Worm (Caenorhabditis elegans) whole organism, midembryonic: ENCODE data around the gene plep-1.

Source experiments
- T22C8.4 ChIP-seq: fragments of 200-800 bp; sonication (Bioruptor generic); IDR thresholded peaks from 2 replicates; pipeline ENCODE4 v1.3.6; 2022; ENCODE audit warnings: missing genetic modification characterization, missing compliant biosample characterization
- flt-1 ChIP-seq: fragments of 200-800 bp; sonication (Bioruptor generic); IDR thresholded peaks from 2 replicates; pipeline ENCODE4 v1.3.6; 2022; ENCODE audit warnings: missing genetic modification characterization, missing compliant biosample characterization
- klf-2 ChIP-seq: fragments of 200-800 bp; sonication (Bioruptor generic); conservative IDR thresholded peaks from 2 replicates; pipeline ENCODE4 v1.3.6; 2022; ENCODE audit warnings: missing genetic modification reagents, missing genetic modification characterization, missing compliant biosample characterization
- med-1 ChIP-seq: sonication (generic microtip); optimal IDR thresholded peaks from 2 replicates; lab custom pipeline; 2017; ENCODE audit warnings: missing genetic modification characterization, mild to moderate bottlenecking, missing compliant biosample characterization, antibody characterized with exemption, missing genetic modification reagents; ENCODE audit not compliant: insufficient read depth
- ref-1 ChIP-seq: fragments of 200-800 bp; sonication (Bioruptor generic); conservative IDR thresholded peaks from 2 replicates; pipeline ENCODE4 v1.3.6; 2022; ENCODE audit warnings: missing genetic modification reagents, missing genetic modification characterization, missing compliant biosample characterization
- tab-1 ChIP-seq: fragments of 200-800 bp; sonication (Bioruptor generic); IDR thresholded peaks from 2 replicates; pipeline ENCODE4 v1.3.6; 2022; ENCODE audit warnings: missing genetic modification characterization, missing compliant biosample characterization
- ztf-29 ChIP-seq: fragments of 200-800 bp; sonication (Bioruptor generic); IDR thresholded peaks from 2 replicates; pipeline ENCODE4 v1.3.6; 2022; ENCODE audit warnings: missing genetic modification reagents, missing genetic modification characterization, missing compliant biosample characterization

DNA sequence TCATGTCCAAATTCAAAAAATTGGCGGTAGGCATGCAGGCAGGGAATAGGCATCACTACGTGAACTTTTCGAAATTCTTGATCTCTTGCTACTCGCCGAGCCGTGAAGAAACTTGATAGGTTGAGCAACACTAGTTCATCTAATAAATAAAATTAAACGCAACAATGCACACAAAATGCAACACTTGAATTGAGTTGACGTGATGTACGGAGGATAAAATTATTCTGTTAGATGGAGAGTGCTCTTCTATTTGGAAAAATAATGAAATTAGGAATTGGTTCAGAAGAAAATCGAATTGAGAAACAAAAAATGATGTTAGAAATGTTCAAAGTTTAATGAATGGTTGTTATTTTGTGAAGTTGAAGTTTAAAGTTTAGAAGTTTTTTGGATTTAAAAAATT, 35.1 kb downstream of the plep-1 start:
- TF ChIP-seq flt-1 (no peak), ztf-29 (GFP tag; lab: Robert Waterston, UW) (no peak), tab-1 (GFP tag; lab: Robert Waterston, UW) (no peak), ref-1 (GFP tag; lab: Robert Waterston, UW) (no peak), med-1 (no peak), T22C8.4 (GFP tag; lab: Robert Waterston, UW) (no peak), klf-2 (no peak)
